Worm (Caenorhabditis elegans) whole organism, young adult: Measurements from ENCODE around the gene kap-1.

ENCODE experiments used
- F49E8.2 ChIP-seq: sonication (generic microtip); optimal IDR thresholded peaks from 3 replicates; lab custom pipeline; 2017; ENCODE audit warnings: missing genetic modification characterization, mild to moderate bottlenecking, missing compliant biosample characterization, antibody characterized with exemption, moderate library complexity; ENCODE audit not compliant: insufficient read depth
- K12H6.12 ChIP-seq: fragments of 200-800 bp; sonication (Bioruptor generic); optimal IDR thresholded peaks from 2 replicates; lab custom pipeline; 2018; ENCODE audit warnings: mild to moderate bottlenecking, missing genetic modification characterization, missing compliant biosample characterization
- T26A5.8 ChIP-seq: sonication (generic microtip); optimal IDR thresholded peaks from 2 replicates; lab custom pipeline; 2016; ENCODE audit warnings: missing genetic modification characterization, missing compliant biosample characterization
- aptf-2 ChIP-seq: fragments of 200-800 bp; sonication (Bioruptor generic); conservative IDR thresholded peaks from 2 replicates; pipeline ENCODE4 v1.3.6; 2022; ENCODE audit warnings: missing genetic modification reagents, missing genetic modification characterization, missing compliant biosample characterization
- ets-4 ChIP-seq: fragments of 200-800 bp; sonication (Bioruptor generic); optimal IDR thresholded peaks from 2 replicates; lab custom pipeline; 2018; ENCODE audit warnings: mild to moderate bottlenecking, missing genetic modification characterization, missing compliant biosample characterization
- nhr-179 ChIP-seq: sonication (generic microtip); optimal IDR thresholded peaks from 2 replicates; lab custom pipeline; 2016; ENCODE audit warnings: mild to moderate bottlenecking, missing genetic modification characterization, missing compliant biosample characterization
- nhr-27 ChIP-seq: fragments of 200-800 bp; sonication (Bioruptor generic); optimal IDR thresholded peaks from 2 replicates; lab custom pipeline; 2018; ENCODE audit warnings: mild to moderate bottlenecking, missing genetic modification characterization, moderate library complexity, missing compliant biosample characterization
- nhr-80 ChIP-seq: sonication (generic microtip); optimal IDR thresholded peaks from 2 replicates; lab custom pipeline; 2016; ENCODE audit warnings: missing genetic modification characterization, missing compliant biosample characterization
- rec-8 ChIP-seq, 2 experiments: sonication (generic microtip); optimal IDR thresholded peaks; 2 replicates each; lab custom pipeline; 2016; ENCODE audit warnings: mild to moderate bottlenecking in 2 of 2, missing genetic modification characterization in 2 of 2, missing genetic modification reagents in 2 of 2, missing genotype in 2 of 2, missing biosample characterization in 1 of 2, missing compliant biosample characterization in 1 of 2, moderate library complexity in 1 of 2
- repo-1 ChIP-seq: sonication (generic microtip); optimal IDR thresholded peaks from 2 replicates; lab custom pipeline; 2017; ENCODE audit warnings: mild to moderate bottlenecking, missing genetic modification characterization, missing compliant biosample characterization
- snpc-3.4 ChIP-seq: sonication (generic microtip); optimal IDR thresholded peaks from 2 replicates; lab custom pipeline; 2017; ENCODE audit warnings: missing genetic modification characterization, mild to moderate bottlenecking, missing compliant biosample characterization, antibody characterized with exemption, moderate library complexity, missing genotype, missing genetic modification reagents
- unc-130 ChIP-seq: sonication (generic microtip); optimal IDR thresholded peaks from 2 replicates; lab custom pipeline; 2016; ENCODE audit warnings: missing genetic modification reagents, missing genetic modification characterization, missing compliant biosample characterization
- unc-62 ChIP-seq: fragments of 150-350 bp; optimal IDR thresholded peaks from 2 replicates; lab custom pipeline; 2014; ENCODE audit warnings: missing biosample characterization, missing genetic modification reagents, missing genetic modification characterization
- zim-3 ChIP-seq: sonication (generic microtip); optimal IDR thresholded peaks from 2 replicates; lab custom pipeline; 2017; ENCODE audit warnings: mild to moderate bottlenecking, missing genetic modification characterization, moderate library complexity, missing compliant biosample characterization

DNA sequence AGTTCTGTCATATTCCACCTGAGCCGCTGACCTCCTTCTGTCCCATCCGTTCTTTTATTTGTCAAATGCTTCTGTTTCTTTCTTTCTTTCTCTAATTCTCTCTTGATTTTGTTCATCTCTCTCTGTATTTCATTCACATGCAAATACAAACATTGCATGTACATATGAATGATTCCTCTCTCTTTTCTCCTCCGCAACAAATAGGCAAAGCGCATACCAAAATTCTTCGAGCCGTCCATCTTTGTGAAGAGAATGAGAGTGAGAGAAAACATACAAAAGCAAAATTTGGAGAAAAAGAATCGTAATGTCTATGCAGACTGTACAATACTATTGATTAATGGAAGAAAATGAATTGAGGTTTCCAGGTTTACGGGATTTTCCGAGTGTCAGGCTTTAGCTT is 21.3 kb upstream of the kap-1 start:
- TF ChIP-seq F49E8.2 (tag; lab: Kevin White, UChicago) (no peak), T26A5.8 (no peak), aptf-2 (GFP tag; lab: Robert Waterston, UW) (no peak), rec-8 (tag; optimal IDR thresholded peaks at IDR 0.05; lab: Kevin White, UChicago) (no peak), nhr-179 (tag; lab: Kevin White, UChicago) (no peak), K12H6.12 (tag; lab: Kevin White, UChicago) (no peak), zim-3 (no peak), nhr-80 (tag; lab: Kevin White, UChicago) (peak; percentile 63), snpc-3.4 (tag; lab: Kevin White, UChicago) (no peak), nhr-27 (tag; lab: Kevin White, UChicago) (no peak), repo-1 (no peak), ets-4 (GFP tag; lab: Kevin White, UChicago) (no peak), unc-130 (GFP tag; lab: Kevin White, UChicago) (no peak), unc-62 (GFP tag; lab: Kevin White, UChicago) (no peak)
